Worm (Caenorhabditis elegans): ENCODE results near the gene C47E8.4.

Gene C47E8.4

DNA sequence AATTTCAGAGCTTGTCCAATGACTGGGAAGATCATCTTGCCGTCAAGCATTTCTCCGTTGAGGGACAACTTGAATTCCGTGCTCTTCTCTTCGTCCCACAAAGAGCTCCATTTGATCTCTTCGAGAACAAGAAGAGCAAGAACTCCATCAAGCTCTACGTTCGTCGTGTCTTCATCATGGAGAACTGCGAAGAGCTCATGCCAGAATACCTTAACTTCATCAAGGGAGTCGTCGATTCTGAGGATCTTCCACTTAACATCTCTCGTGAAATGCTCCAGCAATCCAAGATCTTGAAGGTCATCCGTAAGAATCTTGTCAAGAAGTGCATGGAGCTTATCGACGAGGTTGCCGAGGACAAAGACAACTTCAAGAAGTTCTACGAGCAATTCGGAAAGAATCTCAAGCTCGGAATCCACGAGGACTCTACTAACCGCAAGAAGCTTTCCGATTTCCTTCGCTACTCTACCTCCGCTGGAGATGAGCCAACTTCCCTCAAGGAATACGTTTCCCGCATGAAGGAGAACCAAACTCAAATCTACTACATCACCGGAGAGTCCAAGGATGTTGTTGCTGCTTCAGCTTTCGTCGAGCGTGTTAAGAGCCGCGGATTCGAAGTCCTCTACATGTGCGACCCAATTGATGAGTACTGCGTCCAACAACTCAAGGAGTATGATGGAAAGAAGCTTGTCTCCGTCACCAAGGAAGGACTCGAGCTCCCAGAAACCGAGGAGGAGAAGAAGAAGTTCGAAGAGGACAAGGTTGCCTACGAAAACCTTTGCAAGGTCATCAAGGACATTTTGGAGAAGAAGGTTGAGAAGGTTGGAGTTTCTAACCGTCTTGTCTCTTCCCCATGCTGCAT lies 2.0 kb upstream of the C47E8.4 start:
- TF ChIP-seq lsy-12 (tag; optimal IDR thresholded peaks at IDR 0.05) (no peak), nfya-1 (tag; optimal IDR thresholded peaks at IDR 0.05; ENCODE audit: insufficient read depth) (peak; percentile 25), ztf-4 (tag; optimal IDR thresholded peaks at IDR 0.05) (peak; percentile 5), lin-39 (tag; optimal IDR thresholded peaks at IDR 0.05) (no peak), pha-4 (tag; optimal IDR thresholded peaks at IDR 0.05) (peak; percentile 16), ama-1 (optimal IDR thresholded peaks at IDR 0.05) (peak; percentile 91)

DNA sequence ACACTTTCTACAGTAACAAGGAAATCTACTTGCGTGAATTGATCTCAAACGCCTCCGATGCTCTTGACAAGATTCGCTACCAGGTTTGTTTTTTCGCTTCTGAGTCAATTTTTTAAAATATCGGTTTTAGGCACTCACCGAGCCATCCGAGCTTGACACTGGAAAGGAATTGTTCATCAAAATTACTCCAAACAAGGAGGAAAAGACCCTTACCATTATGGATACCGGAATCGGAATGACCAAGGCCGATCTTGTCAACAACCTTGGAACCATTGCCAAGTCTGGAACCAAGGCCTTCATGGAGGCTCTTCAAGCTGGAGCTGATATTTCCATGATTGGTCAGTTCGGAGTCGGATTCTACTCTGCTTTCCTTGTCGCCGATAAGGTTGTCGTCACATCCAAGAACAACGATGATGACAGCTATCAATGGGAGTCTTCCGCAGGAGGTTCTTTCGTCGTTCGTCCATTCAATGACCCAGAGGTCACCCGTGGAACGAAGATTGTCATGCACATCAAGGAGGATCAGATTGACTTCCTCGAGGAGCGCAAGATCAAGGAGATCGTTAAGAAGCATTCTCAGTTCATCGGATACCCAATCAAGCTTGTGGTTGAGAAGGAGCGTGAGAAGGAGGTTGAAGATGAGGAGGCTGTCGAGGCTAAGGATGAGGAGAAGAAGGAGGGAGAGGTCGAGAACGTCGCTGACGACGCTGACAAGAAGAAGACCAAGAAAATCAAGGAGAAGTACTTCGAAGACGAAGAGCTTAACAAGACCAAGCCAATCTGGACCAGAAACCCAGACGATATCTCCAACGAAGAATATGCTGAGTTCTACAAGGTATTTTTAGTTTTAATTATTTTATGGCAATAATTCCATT lies 1.2 kb upstream of the C47E8.4 start:
- TF ChIP-seq snpc-4 (tag; optimal IDR thresholded peaks at IDR 0.05) (peak; percentile 3), ama-1 (optimal IDR thresholded peaks at IDR 0.05) (peak; percentile 93), nhr-28 (tag; optimal IDR thresholded peaks at IDR 0.05) (no peak), tbx-2 (tag; optimal IDR thresholded peaks at IDR 0.05) (no peak), eor-1 (tag; optimal IDR thresholded peaks at IDR 0.05) (no peak), sea-2 (GFP tag; optimal IDR thresholded peaks at IDR 0.05) (no peak), nhr-237 (tag; optimal IDR thresholded peaks at IDR 0.05) (no peak), fos-1 (tag; optimal IDR thresholded peaks at IDR 0.05) (no peak), nhr-25 (tag; optimal IDR thresholded peaks at IDR 0.05) (peak; percentile 11), ceh-82 (tag; optimal IDR thresholded peaks at IDR 0.05) (no peak), pqm-1 (tag; optimal IDR thresholded peaks at IDR 0.05) (no peak), elt-3 (tag; optimal IDR thresholded peaks at IDR 0.05) (no peak), aly-2 (tag; optimal IDR thresholded peaks at IDR 0.05) (no peak)

DNA sequence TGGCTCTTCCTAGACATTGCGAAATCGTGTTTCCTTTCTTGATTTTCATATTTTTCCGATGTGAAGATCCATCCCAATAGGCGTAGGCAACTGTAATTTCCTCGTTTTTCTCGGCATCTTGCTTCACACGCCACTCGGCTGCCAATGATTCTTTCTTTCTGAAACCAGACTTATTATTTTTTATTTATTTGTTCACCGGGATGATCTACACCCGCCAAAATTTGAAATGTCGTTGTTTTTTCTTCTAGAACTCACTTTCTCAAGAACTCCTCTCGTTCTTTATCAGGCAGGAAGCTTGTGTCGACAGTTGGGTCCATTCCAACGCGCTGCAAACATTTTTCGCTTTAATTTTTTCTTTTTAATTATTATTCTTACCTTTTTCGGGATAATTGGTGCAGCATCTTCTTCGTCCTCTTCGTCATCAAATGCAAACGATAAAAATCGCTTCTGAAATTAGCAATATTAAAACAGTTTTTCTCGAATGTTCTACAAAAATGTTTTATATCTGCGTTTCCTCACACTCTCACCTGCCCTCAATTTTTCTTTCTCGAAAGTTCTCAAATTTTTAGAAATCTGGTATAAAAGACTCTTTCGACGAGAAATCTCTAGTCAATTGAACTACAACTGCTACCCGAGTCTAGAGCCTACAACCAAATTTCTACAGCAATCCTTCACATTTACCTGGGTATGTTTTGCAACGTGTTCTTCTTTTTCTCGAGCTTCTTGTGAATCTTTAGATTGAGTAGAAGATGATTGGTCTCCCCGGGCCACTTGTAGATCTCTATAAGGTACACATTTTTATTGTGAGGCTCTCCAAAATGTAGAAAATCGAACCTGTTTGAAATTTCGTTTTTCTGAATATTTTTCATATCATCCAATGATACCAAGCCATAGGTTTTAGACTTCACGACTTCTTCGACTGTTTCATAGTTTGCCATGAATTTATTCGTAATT lies 649 bp downstream of the C47E8.4 start, which contains the start of gene hsp-90:
Gene hsp-90, plus strand, starts transcription at position 560 of the 954 bp plus-strand sequence.
- no peak for TF ChIP-seq ceh-82 (tag; optimal IDR thresholded peaks at IDR 0.05)
- TF ChIP-seq ama-1 (optimal IDR thresholded peaks at IDR 0.05) = peak; percentile 47
- TF ChIP-seq unc-62 (GFP tag; optimal IDR thresholded peaks at IDR 0.05) = no peak
- TF ChIP-seq elt-2 (tag; optimal IDR thresholded peaks at IDR 0.05) = peak; percentile 6
- no peak for TF ChIP-seq ceh-28 (tag; optimal IDR thresholded peaks at IDR 0.05)
- TF ChIP-seq egl-5 (tag; optimal IDR thresholded peaks at IDR 0.05) = no peak
- TF ChIP-seq pha-4 (tag; optimal IDR thresholded peaks at IDR 0.05) = no peak
- TF ChIP-seq daf-12 (tag; optimal IDR thresholded peaks at IDR 0.05) = no peak
- TF ChIP-seq nhr-23 (tag; optimal IDR thresholded peaks at IDR 0.05) = peak; percentile 9
- TF ChIP-seq nhr-12 (tag; optimal IDR thresholded peaks at IDR 0.05) = no peak
- no peak for TF ChIP-seq mml-1 (tag; optimal IDR thresholded peaks at IDR 0.05)
- no peak for TF ChIP-seq mdl-1 (tag; optimal IDR thresholded peaks at IDR 0.05)
- no peak for TF ChIP-seq elt-3 (tag; optimal IDR thresholded peaks at IDR 0.05)
- TF ChIP-seq nhr-25 (tag; optimal IDR thresholded peaks at IDR 0.05) = peak; percentile 23
- no peak for TF ChIP-seq fkh-2 (tag; optimal IDR thresholded peaks at IDR 0.05)
- TF ChIP-seq lin-15B (tag; optimal IDR thresholded peaks at IDR 0.05) = no peak
- TF ChIP-seq nfya-1 (tag; optimal IDR thresholded peaks at IDR 0.05; ENCODE audit: insufficient read depth) = no peak
- TF ChIP-seq hmg-11 (tag; optimal IDR thresholded peaks at IDR 0.05) = no peak
- TF ChIP-seq aly-2 (tag; optimal IDR thresholded peaks at IDR 0.05) = no peak
- no peak for TF ChIP-seq lsy-12 (tag; optimal IDR thresholded peaks at IDR 0.05)
- no peak for TF ChIP-seq sea-2 (GFP tag; optimal IDR thresholded peaks at IDR 0.05)
- no peak for TF ChIP-seq jun-1 (tag; optimal IDR thresholded peaks at IDR 0.05)
- TF ChIP-seq nhr-43 (tag; optimal IDR thresholded peaks at IDR 0.05; ENCODE audit: poor library complexity, severe bottlenecking) = no peak
- no peak for TF ChIP-seq fkh-10 (GFP tag; optimal IDR thresholded peaks at IDR 0.05)
- TF ChIP-seq nhr-28 (tag; optimal IDR thresholded peaks at IDR 0.05) = no peak
- TF ChIP-seq nhr-67 (tag; optimal IDR thresholded peaks at IDR 0.05) = no peak
- TF ChIP-seq nhr-237 (tag; optimal IDR thresholded peaks at IDR 0.05) = no peak
- no peak for TF ChIP-seq egl-27 (tag; optimal IDR thresholded peaks at IDR 0.05)
- no peak for TF ChIP-seq pqm-1 (tag; optimal IDR thresholded peaks at IDR 0.05)
